Worm (Caenorhabditis elegans) whole organism, mixed stage, embryonic: ENCODE data around the gene gly-13.

ENCODE experiments used
- M03D4.4 ChIP-seq: sonication (generic microtip); optimal IDR thresholded peaks from 2 replicates; lab custom pipeline; 2017; ENCODE audit warnings: mild to moderate bottlenecking, missing genetic modification characterization, missing compliant biosample characterization
- bed-3 ChIP-seq: fragments of 200-800 bp; sonication (Bioruptor generic); optimal IDR thresholded peaks from 3 replicates; lab custom pipeline; 2018; ENCODE audit warnings: mild to moderate bottlenecking, missing genetic modification characterization, moderate library complexity, missing compliant biosample characterization
- blmp-1 ChIP-seq: fragments of 150-350 bp; optimal IDR thresholded peaks from 2 replicates; lab custom pipeline; 2014; ENCODE audit warnings: missing biosample characterization, missing genetic modification characterization
- ceh-39 ChIP-seq: fragments of 150-350 bp; optimal IDR thresholded peaks from 2 replicates; lab custom pipeline; 2014; ENCODE audit warnings: missing biosample characterization, missing genetic modification characterization
- ceh-43 ChIP-seq: fragments of 200-800 bp; sonication (Bioruptor generic); optimal IDR thresholded peaks from 2 replicates; lab custom pipeline; 2018; ENCODE audit warnings: mild to moderate bottlenecking, missing genetic modification characterization, moderate library complexity, missing compliant biosample characterization
- ceh-83 ChIP-seq: fragments of 200-800 bp; sonication (Bioruptor generic); optimal IDR thresholded peaks from 2 replicates; lab custom pipeline; 2018; ENCODE audit warnings: mild to moderate bottlenecking, missing genetic modification characterization, missing compliant biosample characterization
- ces-1 ChIP-seq: fragments of 150-350 bp; optimal IDR thresholded peaks from 2 replicates; lab custom pipeline; 2014; ENCODE audit warnings: missing biosample characterization, missing genetic modification reagents, missing genetic modification characterization
- cnd-1 ChIP-seq: fragments of 200-800 bp; sonication (Bioruptor generic); optimal IDR thresholded peaks from 2 replicates; lab custom pipeline; 2018; ENCODE audit warnings: mild to moderate bottlenecking, missing genetic modification characterization, missing compliant biosample characterization
- drap-1 ChIP-seq: fragments of 200-800 bp; sonication (Bioruptor generic); optimal IDR thresholded peaks from 3 replicates; lab custom pipeline; 2018; ENCODE audit warnings: mild to moderate bottlenecking, missing genetic modification characterization, missing compliant biosample characterization
- elt-1 ChIP-seq: sonication (generic microtip); optimal IDR thresholded peaks from 2 replicates; lab custom pipeline; 2017; ENCODE audit warnings: missing genetic modification characterization, mild to moderate bottlenecking, missing compliant biosample characterization, antibody characterized with exemption, moderate library complexity, borderline replicate concordance; ENCODE audit not compliant: insufficient read depth
- elt-3 ChIP-seq: fragments of 150-350 bp; optimal IDR thresholded peaks from 2 replicates; lab custom pipeline; 2014; ENCODE audit warnings: missing biosample characterization, missing genetic modification characterization
- flh-1 ChIP-seq: fragments of 200-800 bp; sonication (Bioruptor generic); optimal IDR thresholded peaks from 2 replicates; lab custom pipeline; 2018; ENCODE audit warnings: mild to moderate bottlenecking, missing genetic modification characterization, moderate library complexity, missing compliant biosample characterization
- ham-2 ChIP-seq: fragments of 200-800 bp; sonication (Bioruptor generic); optimal IDR thresholded peaks from 2 replicates; lab custom pipeline; 2018; ENCODE audit warnings: mild to moderate bottlenecking, missing genetic modification characterization, missing compliant biosample characterization
- hlh-1 ChIP-seq: fragments of 150-350 bp; optimal IDR thresholded peaks from 2 replicates; lab custom pipeline; 2014; ENCODE audit warnings: missing biosample characterization, missing genetic modification reagents, missing genetic modification characterization
- lin-13 ChIP-seq: fragments of 150-350 bp; optimal IDR thresholded peaks from 2 replicates; lab custom pipeline; 2014; ENCODE audit warnings: missing biosample characterization, missing genetic modification characterization
- lin-32 ChIP-seq: fragments of 200-800 bp; sonication (Bioruptor generic); optimal IDR thresholded peaks from 2 replicates; lab custom pipeline; 2018; ENCODE audit warnings: mild to moderate bottlenecking, missing genetic modification characterization, missing compliant biosample characterization
- lsy-2 ChIP-seq: fragments of 150-350 bp; optimal IDR thresholded peaks from 2 replicates; lab custom pipeline; 2014; ENCODE audit warnings: missing biosample characterization, missing genetic modification characterization
- mab-5 ChIP-seq: fragments of 150-350 bp; optimal IDR thresholded peaks from 2 replicates; lab custom pipeline; 2014; ENCODE audit warnings: missing biosample characterization, missing genetic modification characterization
- mls-2 ChIP-seq: sonication (generic microtip); optimal IDR thresholded peaks from 2 replicates; lab custom pipeline; 2016; ENCODE audit warnings: mild to moderate bottlenecking, missing genetic modification characterization, moderate library complexity, missing compliant biosample characterization
- nhr-2 ChIP-seq: fragments of 150-350 bp; optimal IDR thresholded peaks from 2 replicates; lab custom pipeline; 2014; ENCODE audit warnings: missing biosample characterization, missing genetic modification characterization
- nhr-237 ChIP-seq: fragments of 150-350 bp; optimal IDR thresholded peaks from 2 replicates; lab custom pipeline; 2014; ENCODE audit warnings: missing biosample characterization, missing genetic modification characterization
- nhr-76 ChIP-seq: sonication (generic microtip); optimal IDR thresholded peaks from 2 replicates; lab custom pipeline; 2017; ENCODE audit warnings: missing biosample characterization, missing genetic modification characterization
- pha-4 ChIP-seq: fragments of 150-350 bp; optimal IDR thresholded peaks from 2 replicates; lab custom pipeline; 2018; ENCODE audit warnings: missing biosample characterization, missing genetic modification reagents, missing genetic modification characterization
- sem-2 ChIP-seq: fragments of 200-800 bp; sonication (Bioruptor generic); optimal IDR thresholded peaks from 2 replicates; lab custom pipeline; 2018; ENCODE audit warnings: mild to moderate bottlenecking, missing genetic modification characterization, missing compliant biosample characterization
- snpc-4 ChIP-seq: fragments of 150-350 bp; optimal IDR thresholded peaks from 2 replicates; lab custom pipeline; 2014; ENCODE audit warnings: missing biosample characterization, missing genetic modification characterization
- sptf-1 ChIP-seq: sonication (generic microtip); optimal IDR thresholded peaks from 2 replicates; lab custom pipeline; 2017; ENCODE audit warnings: mild to moderate bottlenecking, missing genetic modification characterization, moderate library complexity, missing compliant biosample characterization
- tbx-8 ChIP-seq: fragments of 200-800 bp; sonication (Bioruptor generic); optimal IDR thresholded peaks from 2 replicates; lab custom pipeline; 2018; ENCODE audit warnings: mild to moderate bottlenecking, missing genetic modification characterization, moderate library complexity, missing compliant biosample characterization
- unc-120 ChIP-seq: sonication (generic microtip); optimal IDR thresholded peaks from 2 replicates; lab custom pipeline; 2017; ENCODE audit warnings: missing genetic modification characterization, missing compliant biosample characterization; ENCODE audit not compliant: poor library complexity, severe bottlenecking
- unc-39 ChIP-seq: fragments of 150-350 bp; optimal IDR thresholded peaks from 2 replicates; lab custom pipeline; 2014; ENCODE audit warnings: missing biosample characterization, missing genetic modification characterization
- unc-62 ChIP-seq: fragments of 150-350 bp; optimal IDR thresholded peaks from 2 replicates; lab custom pipeline; 2014; ENCODE audit warnings: missing biosample characterization, missing genetic modification reagents, missing genetic modification characterization
- ztf-11 ChIP-seq: fragments of 150-350 bp; optimal IDR thresholded peaks from 2 replicates; lab custom pipeline; 2014; ENCODE audit warnings: missing biosample characterization, missing genetic modification characterization

Gene gly-13

ce11 chrX:9303422-9303821 lies 7.0 kb upstream of the gly-13 start, which contains the start of gene tmc-2:
tmc-2 (plus strand) TSS chrX:9303722.
- TF ChIP-seq unc-39 (tag; lab: Kevin White, UChicago) (no peak), hlh-1 (tag; lab: Kevin White, UChicago) (no peak), sem-2 (GFP tag; lab: Kevin White, UChicago) (no peak), lsy-2 (tag; lab: Kevin White, UChicago) (no peak), bed-3 (no peak), flh-1 (GFP tag; lab: Kevin White, UChicago) (no peak), tbx-8 (GFP tag; lab: Kevin White, UChicago) (no peak)
- TF ChIP-seq, all 35 proteins: peak for 0

DNA sequence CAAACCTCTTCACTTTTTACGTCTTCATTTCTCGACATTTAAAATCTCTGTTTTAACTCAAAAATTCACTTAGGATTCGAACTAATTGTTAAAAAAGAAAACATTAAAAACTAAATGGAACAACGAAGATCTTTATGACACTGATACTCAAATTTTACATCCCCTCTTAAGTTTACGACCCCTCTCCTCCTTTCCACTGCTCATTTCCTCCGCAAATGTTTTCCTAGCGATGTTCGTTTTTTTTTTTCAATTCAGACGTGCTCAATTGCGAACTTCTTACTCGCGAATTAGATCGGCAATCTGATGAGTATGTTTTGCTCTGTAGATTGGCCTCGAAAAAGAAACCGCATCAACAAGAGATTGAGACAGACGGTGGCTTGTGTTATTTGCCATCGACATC lies 6.3 kb upstream of the gly-13 start:
- no peak for TF ChIP-seq mls-2 (tag; lab: Kevin White, UChicago)
- no peak for TF ChIP-seq ceh-43 (GFP tag; lab: Kevin White, UChicago)
- no peak for TF ChIP-seq ceh-83 (GFP tag; lab: Kevin White, UChicago)
- TF ChIP-seq ztf-11 (tag; lab: Kevin White, UChicago): no peak
- no peak for TF ChIP-seq ces-1 (GFP tag; lab: Kevin White, UChicago)
- TF ChIP-seq bed-3: no peak
- no peak for TF ChIP-seq nhr-76 (tag; lab: Kevin White, UChicago)
- no peak for TF ChIP-seq unc-120 (tag; lab: Kevin White, UChicago)
- TF ChIP-seq ham-2 (GFP tag; lab: Kevin White, UChicago): no peak
- TF ChIP-seq lin-13 (tag; lab: Kevin White, UChicago): no peak
- TF ChIP-seq lin-32 (GFP tag; lab: Kevin White, UChicago): no peak
- TF ChIP-seq lsy-2 (tag; lab: Kevin White, UChicago): no peak
- no peak for TF ChIP-seq sptf-1
- no peak for TF ChIP-seq nhr-2 (tag; lab: Kevin White, UChicago)
- TF ChIP-seq sem-2 (GFP tag; lab: Kevin White, UChicago): no peak
- TF ChIP-seq snpc-4: no peak
- TF ChIP-seq ceh-39: no peak

- TF ChIP-seq pha-4 (tag; lab: Kevin White, UChicago) (no peak), blmp-1 (tag; lab: Kevin White, UChicago) (no peak), ceh-39 (no peak), drap-1 (GFP tag; lab: Kevin White, UChicago) (no peak), unc-62 (GFP tag; lab: Kevin White, UChicago) (peak; percentile 48), hlh-1 (tag; lab: Kevin White, UChicago) (peak; percentile 95), unc-120 (tag; lab: Kevin White, UChicago) (peak; percentile 62), cnd-1 (no peak)
- TF ChIP-seq, all 35 proteins: peak for 3
Measured at ce11 chrX:9300379-9300778, 4.0 kb upstream of the gly-13 start.

DNA sequence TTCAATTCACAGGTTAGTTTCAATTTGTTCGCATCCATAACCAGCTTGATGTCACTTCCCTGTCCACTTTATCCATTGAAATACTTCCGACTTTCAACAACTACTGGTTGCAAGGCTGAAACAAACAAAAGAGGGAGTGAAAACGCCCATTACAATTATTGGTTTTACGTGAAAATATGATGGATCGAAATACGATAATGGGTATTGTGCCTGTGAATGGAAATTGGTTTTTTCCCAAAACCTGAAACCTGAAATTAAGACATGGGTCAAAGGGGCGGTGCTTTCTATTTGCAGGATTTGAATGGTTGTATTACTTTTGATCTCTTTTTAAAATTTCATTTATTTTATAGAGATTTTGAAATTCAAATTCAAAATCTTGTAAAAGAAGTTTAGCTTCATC lies 2.4 kb upstream of the gly-13 start, which contains the start of gene B0416.2:
B0416.2 (plus strand) TSS at position 301 of the 400 bp plus-strand sequence.
- TF ChIP-seq ces-1 (GFP tag; lab: Kevin White, UChicago) (no peak), unc-62 (GFP tag; lab: Kevin White, UChicago) (no peak), nhr-2 (tag; lab: Kevin White, UChicago) (no peak), elt-1 (tag; lab: Kevin White, UChicago) (no peak), sptf-1 (no peak), tbx-8 (GFP tag; lab: Kevin White, UChicago) (no peak), cnd-1 (no peak), mls-2 (tag; lab: Kevin White, UChicago) (no peak), lsy-2 (tag; lab: Kevin White, UChicago) (no peak), drap-1 (GFP tag; lab: Kevin White, UChicago) (no peak), unc-120 (tag; lab: Kevin White, UChicago) (no peak), ceh-83 (GFP tag; lab: Kevin White, UChicago) (no peak), blmp-1 (tag; lab: Kevin White, UChicago) (no peak), mab-5 (tag; lab: Kevin White, UChicago) (no peak), unc-39 (tag; lab: Kevin White, UChicago) (no peak), elt-3 (tag; lab: Kevin White, UChicago) (no peak)
- TF ChIP-seq, all 35 proteins: peak for 0

DNA sequence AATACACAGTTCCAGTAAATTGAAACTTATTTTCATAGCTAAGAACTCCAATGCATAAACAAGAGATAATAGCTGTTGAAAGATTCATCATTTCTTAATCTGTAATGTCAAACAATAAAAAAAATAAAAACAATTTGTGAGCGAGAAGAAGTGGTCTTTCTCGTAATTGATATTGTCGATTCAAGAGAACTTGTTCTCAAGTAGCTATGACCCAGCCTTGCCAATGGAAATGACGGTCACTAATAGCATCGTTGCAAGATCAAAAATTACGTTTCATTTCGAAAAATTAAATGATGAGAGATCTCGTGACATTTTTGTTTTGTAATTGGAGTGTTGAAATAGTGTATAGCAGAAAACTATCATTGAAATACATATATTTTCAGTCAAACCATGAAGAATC lies 1.4 kb upstream of the gly-13 start, which contains the start of gene B0416.7:
B0416.7 (minus strand) TSS at position 101 of the 400 bp plus-strand sequence.
- TF ChIP-seq lin-13 (tag; lab: Kevin White, UChicago) (no peak), cnd-1 (no peak), hlh-1 (tag; lab: Kevin White, UChicago) (no peak), tbx-8 (GFP tag; lab: Kevin White, UChicago) (no peak), blmp-1 (tag; lab: Kevin White, UChicago) (no peak), nhr-237 (tag; lab: Kevin White, UChicago) (no peak), ceh-43 (GFP tag; lab: Kevin White, UChicago) (no peak), M03D4.4 (tag; lab: Kevin White, UChicago) (no peak), sem-2 (GFP tag; lab: Kevin White, UChicago) (no peak), unc-120 (tag; lab: Kevin White, UChicago) (no peak), mab-5 (tag; lab: Kevin White, UChicago) (no peak), lin-32 (GFP tag; lab: Kevin White, UChicago) (no peak), lsy-2 (tag; lab: Kevin White, UChicago) (no peak), unc-62 (GFP tag; lab: Kevin White, UChicago) (no peak)
